Fruit fly (Drosophila melanogaster) whole organism, pupa: Measurements from ENCODE around the gene SmD2.

ENCODE experiments used
- CG10348 ChIP-seq: fragments of 200-800 bp; sonication (Bioruptor generic); IDR thresholded peaks from 2 replicates; pipeline ENCODE4 v1.3.6; 2022; ENCODE audit warnings: missing biosample characterization, missing genetic modification characterization
- CG12605 ChIP-seq: fragments of 200-800 bp; sonication (Bioruptor generic); IDR thresholded peaks from 2 replicates; pipeline ENCODE4 v1.3.6; 2022; ENCODE audit warnings: missing biosample characterization, missing genetic modification characterization
- CG13204 ChIP-seq: fragments of 200-800 bp; sonication (Bioruptor generic); optimal IDR thresholded peaks from 2 replicates; lab custom pipeline; 2018; ENCODE audit warnings: missing biosample characterization, mild to moderate bottlenecking, missing genetic modification characterization, moderate library complexity
- CG14655 ChIP-seq: fragments of 200-800 bp; sonication (Bioruptor generic); optimal IDR thresholded peaks from 3 replicates; lab custom pipeline; 2017; ENCODE audit warnings: mild to moderate bottlenecking, missing biosample characterization, missing genetic modification reagents, missing genetic modification characterization
- CG15710 ChIP-seq: fragments of 200-800 bp; sonication (Bioruptor generic); optimal IDR thresholded peaks from 2 replicates; lab custom pipeline; 2018; ENCODE audit warnings: missing biosample characterization, mild to moderate bottlenecking, missing genetic modification characterization, moderate library complexity
- CG17806 ChIP-seq: fragments of 200-800 bp; sonication (Bioruptor generic); optimal IDR thresholded peaks from 2 replicates; lab custom pipeline; 2018; ENCODE audit warnings: missing biosample characterization, mild to moderate bottlenecking, missing genetic modification characterization, moderate library complexity
- CG32121 ChIP-seq: fragments of 200-800 bp; sonication (Bioruptor generic); IDR thresholded peaks from 2 replicates; pipeline ENCODE4 v1.3.6; 2022; ENCODE audit warnings: missing biosample characterization, missing genetic modification characterization
- CG34367 ChIP-seq: fragments of 200-800 bp; sonication (Bioruptor generic); optimal IDR thresholded peaks from 2 replicates; lab custom pipeline; 2018; ENCODE audit warnings: missing biosample characterization, mild to moderate bottlenecking, missing genetic modification characterization
- CG4496 ChIP-seq: fragments of 200-800 bp; sonication (Bioruptor generic); IDR thresholded peaks from 3 replicates; pipeline ENCODE4 v1.3.6; 2022; ENCODE audit warnings: missing biosample characterization, missing genetic modification characterization
- CG8159 ChIP-seq: fragments of 200-800 bp; sonication (Bioruptor generic); optimal IDR thresholded peaks from 3 replicates; lab custom pipeline; 2018; ENCODE audit warnings: missing biosample characterization, mild to moderate bottlenecking, missing genetic modification characterization, moderate library complexity
- CG8301 ChIP-seq: fragments of 200-800 bp; sonication (Bioruptor generic); optimal IDR thresholded peaks from 2 replicates; lab custom pipeline; 2018; ENCODE audit warnings: missing biosample characterization, mild to moderate bottlenecking, missing genetic modification characterization
- CG9948 ChIP-seq: fragments of 200-800 bp; sonication (Bioruptor generic); optimal IDR thresholded peaks from 2 replicates; lab custom pipeline; 2018; ENCODE audit warnings: missing biosample characterization, mild to moderate bottlenecking, missing genetic modification characterization, moderate library complexity
- D1 ChIP-seq: fragments of 200-800 bp; sonication (Bioruptor generic); optimal IDR thresholded peaks from 2 replicates; lab custom pipeline; 2018; ENCODE audit warnings: missing biosample characterization, mild to moderate bottlenecking, missing genetic modification characterization, moderate library complexity
- EcR ChIP-seq: fragments of 200-800 bp; sonication (Bioruptor generic); optimal IDR thresholded peaks from 3 replicates; lab custom pipeline; 2019; ENCODE audit warnings: missing biosample characterization, missing genetic modification characterization, mild to moderate bottlenecking, moderate library complexity, missing genetic modification reagents
- Ets98B ChIP-seq: fragments of 200-800 bp; sonication (Bioruptor generic); IDR thresholded peaks from 2 replicates; pipeline ENCODE4 v1.3.6; 2022; ENCODE audit warnings: missing biosample characterization, missing genetic modification characterization
- Pif1A ChIP-seq: fragments of 200-800 bp; sonication (Bioruptor generic); optimal IDR thresholded peaks from 3 replicates; lab custom pipeline; 2016; ENCODE audit warnings: missing biosample characterization, missing genetic modification characterization
- Pif1B ChIP-seq: fragments of 200-800 bp; sonication (Bioruptor generic); optimal IDR thresholded peaks from 3 replicates; lab custom pipeline; 2016; ENCODE audit warnings: missing biosample characterization, missing genetic modification characterization
- Snoo ChIP-seq: fragments of 200-800 bp; sonication (Bioruptor generic); optimal IDR thresholded peaks from 3 replicates; lab custom pipeline; 2017; ENCODE audit warnings: missing biosample characterization, mild to moderate bottlenecking, missing genetic modification characterization, inconsistent platforms
- fd96Ca ChIP-seq: fragments of 200-800 bp; sonication (Bioruptor generic); IDR thresholded peaks from 3 replicates; pipeline ENCODE4 v1.3.6; 2022; ENCODE audit warnings: missing biosample characterization, missing genetic modification characterization
- gl ChIP-seq: fragments of 200-800 bp; sonication (Bioruptor generic); optimal IDR thresholded peaks from 2 replicates; lab custom pipeline; 2018; ENCODE audit warnings: missing biosample characterization, mild to moderate bottlenecking, missing genetic modification characterization
- rn ChIP-seq: fragments of 200-800 bp; sonication (Bioruptor generic); IDR thresholded peaks from 2 replicates; pipeline ENCODE4 v1.3.6; 2022; ENCODE audit warnings: missing biosample characterization, missing genetic modification characterization

The SmD2 gene

dm6 chr3R:6381784-6382183 is 36.1 kb upstream of the SmD2 start:
- TF ChIP-seq Pif1B = no peak
- no peak for TF ChIP-seq fd96Ca (GFP tag; lab: Robert Waterston, UW)
- no peak for TF ChIP-seq rn
- TF ChIP-seq CG15710 (tag; lab: Kevin White, UChicago) = no peak
- TF ChIP-seq EcR (GFP tag; lab: Kevin White, UChicago) = no peak
- TF ChIP-seq CG8159 (tag; lab: Kevin White, UChicago) = no peak
- no peak for TF ChIP-seq gl (tag; lab: Kevin White, UChicago)
- no peak for TF ChIP-seq CG4496 (GFP tag; lab: Robert Waterston, UW)
- no peak for TF ChIP-seq CG8301
- TF ChIP-seq CG10348 (GFP tag; lab: Robert Waterston, UW) = no peak
- TF ChIP-seq Snoo = no peak
- no peak for TF ChIP-seq D1 (tag; lab: Kevin White, UChicago)
- TF ChIP-seq CG12605 (GFP tag; lab: Robert Waterston, UW) = no peak
- TF ChIP-seq CG34367 (tag; lab: Kevin White, UChicago) = no peak
- no peak for TF ChIP-seq Ets98B (GFP tag; lab: Robert Waterston, UW)
- TF ChIP-seq CG9948 (tag; lab: Kevin White, UChicago) = no peak
- TF ChIP-seq Pif1A (GFP tag; lab: Kevin White, UChicago) = no peak
- TF ChIP-seq CG17806 (tag; lab: Kevin White, UChicago) = no peak

dm6 chr3R:6380129-6380528 is 34.4 kb upstream of the SmD2 start, which contains the start of the genes CG1024 and TfIIFalpha:
CG1024 (minus strand) TSS chr3R:6380328.
TfIIFalpha (plus strand) TSS chr3R:6380467.
- TF ChIP-seq D1 (tag; lab: Kevin White, UChicago) = no peak
- no peak for TF ChIP-seq CG4496 (GFP tag; lab: Robert Waterston, UW)
- no peak for TF ChIP-seq CG32121
- no peak for TF ChIP-seq CG8159 (tag; lab: Kevin White, UChicago)
- TF ChIP-seq Pif1B = no peak
- TF ChIP-seq CG12605 (GFP tag; lab: Robert Waterston, UW) = no peak
- TF ChIP-seq CG9948 (tag; lab: Kevin White, UChicago) = no peak
- TF ChIP-seq gl (tag; lab: Kevin White, UChicago) = no peak
- TF ChIP-seq CG34367 (tag; lab: Kevin White, UChicago) = no peak
- no peak for TF ChIP-seq Snoo
- TF ChIP-seq CG8301 = no peak
- TF ChIP-seq CG17806 (tag; lab: Kevin White, UChicago) = no peak
- no peak for TF ChIP-seq CG10348 (GFP tag; lab: Robert Waterston, UW)
- TF ChIP-seq CG14655 (GFP tag; lab: Kevin White, UChicago) = no peak
- TF ChIP-seq Pif1A (GFP tag; lab: Kevin White, UChicago) = no peak
- no peak for TF ChIP-seq fd96Ca (GFP tag; lab: Robert Waterston, UW)
- TF ChIP-seq rn = no peak
- TF ChIP-seq Ets98B (GFP tag; lab: Robert Waterston, UW) = no peak

dm6 chr3R:6377497-6377896 is 31.8 kb upstream of the SmD2 start, which contains the start of gene CG42537:
CG42537 (plus strand) TSS chr3R:6377797.
- TF ChIP-seq Pif1B = no peak
- TF ChIP-seq CG14655 (GFP tag; lab: Kevin White, UChicago) = no peak
- TF ChIP-seq fd96Ca (GFP tag; lab: Robert Waterston, UW) = no peak
- no peak for TF ChIP-seq CG8159 (tag; lab: Kevin White, UChicago)
- TF ChIP-seq CG32121 = no peak
- TF ChIP-seq CG10348 (GFP tag; lab: Robert Waterston, UW) = no peak
- no peak for TF ChIP-seq CG12605 (GFP tag; lab: Robert Waterston, UW)
- no peak for TF ChIP-seq CG4496 (GFP tag; lab: Robert Waterston, UW)
- TF ChIP-seq CG9948 (tag; lab: Kevin White, UChicago) = no peak
- TF ChIP-seq rn = no peak
- no peak for TF ChIP-seq gl (tag; lab: Kevin White, UChicago)
- TF ChIP-seq CG13204 (GFP tag; lab: Kevin White, UChicago) = no peak
- TF ChIP-seq EcR (GFP tag; lab: Kevin White, UChicago) = no peak
- TF ChIP-seq CG15710 (tag; lab: Kevin White, UChicago) = no peak
- no peak for TF ChIP-seq Pif1A (GFP tag; lab: Kevin White, UChicago)
- TF ChIP-seq CG17806 (tag; lab: Kevin White, UChicago) = no peak

dm6 chr3R:6375944-6376343 is 30.2 kb upstream of the SmD2 start, which contains the start of gene CRAT:
CRAT (minus strand) TSS chr3R:6376044.
- no peak for TF ChIP-seq Snoo
- no peak for TF ChIP-seq CG8301
- no peak for TF ChIP-seq CG32121
- no peak for TF ChIP-seq CG4496 (GFP tag; lab: Robert Waterston, UW)
- TF ChIP-seq CG8159 (tag; lab: Kevin White, UChicago) = no peak
- no peak for TF ChIP-seq CG17806 (tag; lab: Kevin White, UChicago)
- no peak for TF ChIP-seq CG14655 (GFP tag; lab: Kevin White, UChicago)
- TF ChIP-seq EcR (GFP tag; lab: Kevin White, UChicago) = no peak
- no peak for TF ChIP-seq CG15710 (tag; lab: Kevin White, UChicago)
- TF ChIP-seq CG10348 (GFP tag; lab: Robert Waterston, UW) = no peak
- no peak for TF ChIP-seq D1 (tag; lab: Kevin White, UChicago)
- TF ChIP-seq fd96Ca (GFP tag; lab: Robert Waterston, UW) = no peak
- no peak for TF ChIP-seq CG34367 (tag; lab: Kevin White, UChicago)

- TF ChIP-seq CG4496 (GFP tag; lab: Robert Waterston, UW) = no peak
- TF ChIP-seq CG17806 (tag; lab: Kevin White, UChicago) = no peak
- TF ChIP-seq Snoo = no peak
- no peak for TF ChIP-seq fd96Ca (GFP tag; lab: Robert Waterston, UW)
- no peak for TF ChIP-seq CG10348 (GFP tag; lab: Robert Waterston, UW)
- TF ChIP-seq EcR (GFP tag; lab: Kevin White, UChicago) = no peak
- no peak for TF ChIP-seq CG14655 (GFP tag; lab: Kevin White, UChicago)
- TF ChIP-seq Pif1B = no peak
- TF ChIP-seq D1 (tag; lab: Kevin White, UChicago) = no peak
- TF ChIP-seq rn = no peak
- TF ChIP-seq CG32121 = no peak
- TF ChIP-seq CG8159 (tag; lab: Kevin White, UChicago) = no peak
Measured at dm6 chr3R:6374307-6374574, 28.5 kb upstream of the SmD2 start, which contains the start of gene CG42564. CG42564 (plus strand) TSS chr3R:6374475.
